Fruit fly (Drosophila melanogaster): Measurements from ENCODE around the gene CG5895.

CG5895 gene

DNA sequence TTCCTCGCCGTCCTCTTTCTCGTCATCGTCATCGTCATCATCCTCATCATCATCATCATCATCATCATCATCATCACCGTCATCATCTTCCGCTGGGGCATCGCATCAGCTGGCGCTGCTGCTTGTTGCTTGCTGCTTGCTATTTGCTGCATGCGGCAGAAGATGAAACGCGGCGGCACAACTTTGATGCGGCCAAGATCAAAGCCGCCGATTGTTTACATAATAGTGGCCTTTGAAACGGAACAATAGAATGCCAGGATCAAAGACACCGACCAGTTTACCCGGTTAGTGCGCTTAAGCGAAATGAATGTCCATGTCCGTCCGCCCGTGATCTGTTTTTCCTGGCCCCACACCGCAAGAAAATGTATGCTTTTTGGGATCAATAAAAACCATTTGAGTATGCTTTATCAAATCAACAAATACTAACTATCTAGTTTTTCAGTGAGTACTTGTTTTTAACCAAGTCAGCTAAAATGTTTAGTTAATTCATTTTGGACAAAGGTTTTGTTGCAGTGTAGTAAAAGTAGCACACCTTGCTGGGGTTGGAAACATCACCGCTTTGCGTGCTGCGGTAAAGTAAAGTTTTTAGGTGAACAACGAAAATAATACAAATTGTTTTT, 14.1 kb upstream of the CG5895 start (continued):
- TF ChIP-seq dm (GFP tag; optimal IDR thresholded peaks at IDR 0.05), result no peak
- peak; percentile 10 for TF ChIP-seq CG18764 (GFP tag; optimal IDR thresholded peaks at IDR 0.05)
- no peak for TF ChIP-seq HLH3B (GFP tag; IDR thresholded peaks at IDR 0.05)
- no peak for TF ChIP-seq CG14014 (GFP tag; IDR thresholded peaks at IDR 0.05)
- TF ChIP-seq CG10267 (tag; optimal IDR thresholded peaks at IDR 0.05), result peak; percentile 73
- no peak for TF ChIP-seq sc (optimal IDR thresholded peaks at IDR 0.05)
- TF ChIP-seq sc (GFP tag; optimal IDR thresholded peaks at IDR 0.05), result no peak
- TF ChIP-seq Chrac-16 (GFP tag; optimal IDR thresholded peaks at IDR 0.05), result peak; percentile 72
- TF ChIP-seq CG4617 (GFP tag; optimal IDR thresholded peaks at IDR 0.05; ENCODE audit: borderline replicate concordance), result peak; percentile 20
- TF ChIP-seq Doc3 (GFP tag; IDR thresholded peaks at IDR 0.05; ENCODE audit: partially characterized antibody), result no peak
- TF ChIP-seq Jarid2 (GFP tag; optimal IDR thresholded peaks at IDR 0.05), result no peak
- no peak for TF ChIP-seq CG18011 (GFP tag; optimal IDR thresholded peaks at IDR 0.05)
- peak; percentile 62 for TF ChIP-seq CG8388 (GFP tag; optimal IDR thresholded peaks at IDR 0.05)
- no peak for TF ChIP-seq CG9817 (tag; optimal IDR thresholded peaks at IDR 0.05)
- no peak for TF ChIP-seq Sry-δ (GFP tag; optimal IDR thresholded peaks at IDR 0.05)
- peak; percentile 38 for TF ChIP-seq maf-S (GFP tag; optimal IDR thresholded peaks at IDR 0.05)
- TF ChIP-seq CG10274 (GFP tag; optimal IDR thresholded peaks at IDR 0.05), result no peak
- peak; percentile 22; the same call in 1 of the 2 replicates for TF ChIP-seq CG32772 (GFP tag; IDR thresholded peaks at IDR 0.05)
- peak in 1 of 3 experiments; percentile 80 for TF ChIP-seq lola (GFP tag; optimal IDR thresholded peaks at IDR 0.05)
- TF ChIP-seq CG6272 (GFP tag; IDR thresholded peaks at IDR 0.05), result no peak
- TF ChIP-seq CG7963 (GFP tag; IDR thresholded peaks at IDR 0.05; ENCODE audit: partially characterized antibody), result no peak
- TF ChIP-seq chn (GFP tag; optimal IDR thresholded peaks at IDR 0.05), result peak; percentile 61
- no peak for TF ChIP-seq bowl (GFP tag; IDR thresholded peaks at IDR 0.05)
- no peak for TF ChIP-seq ato (GFP tag; IDR thresholded peaks at IDR 0.05; ENCODE audit: partially characterized antibody)
- peak; percentile 73 for TF ChIP-seq CG8924 (tag; optimal IDR thresholded peaks at IDR 0.05)
- peak; percentile 45 for TF ChIP-seq Oli (tag; optimal IDR thresholded peaks at IDR 0.05)
- peak; percentile 3 for TF ChIP-seq Max (GFP tag; optimal IDR thresholded peaks at IDR 0.05)
- TF ChIP-seq gt (GFP tag; IDR thresholded peaks at IDR 0.05), result no peak
- TF ChIP-seq ro (GFP tag; IDR thresholded peaks at IDR 0.05), result no peak
- TF ChIP-seq CG8089 (GFP tag; optimal IDR thresholded peaks at IDR 0.05), result peak; percentile 51
- peak; percentile 34 for TF ChIP-seq jing (GFP tag; optimal IDR thresholded peaks at IDR 0.05)
- TF ChIP-seq D19A (tag; optimal IDR thresholded peaks at IDR 0.05), result peak; percentile 65
- TF ChIP-seq repo (GFP tag; optimal IDR thresholded peaks at IDR 0.05), result no peak
- TF ChIP-seq ac (GFP tag; optimal IDR thresholded peaks at IDR 0.05), result peak; percentile 69
- TF ChIP-seq dan (GFP tag; IDR thresholded peaks at IDR 0.05), result peak; percentile 55; the same call in 1 of the 2 replicates
- TF ChIP-seq CG15073 (GFP tag; optimal IDR thresholded peaks at IDR 0.05), result peak; percentile 41
- no peak for TF ChIP-seq Hr39 (optimal IDR thresholded peaks at IDR 0.05)
- TF ChIP-seq CG2120 (GFP tag; optimal IDR thresholded peaks at IDR 0.05), result no peak
- peak; percentile 53; the same call in 1 of the 2 replicates for TF ChIP-seq CG6689 (GFP tag; IDR thresholded peaks at IDR 0.05)
- TF ChIP-seq Abd-B (GFP tag; optimal IDR thresholded peaks at IDR 0.05), result peak; percentile 27
- peak; percentile 2 for TF ChIP-seq sqz (GFP tag; optimal IDR thresholded peaks at IDR 0.05)
- peak; percentile 12 for TF ChIP-seq CG2116 (GFP tag; optimal IDR thresholded peaks at IDR 0.05)
- TF ChIP-seq CG9727 (GFP tag; optimal IDR thresholded peaks at IDR 0.05), result peak; percentile 80
- no peak for TF ChIP-seq Hmx (GFP tag; optimal IDR thresholded peaks at IDR 0.05)
- TF ChIP-seq run (tag; optimal IDR thresholded peaks at IDR 0.05), result no peak
- TF ChIP-seq Stat92E (GFP tag; optimal IDR thresholded peaks at IDR 0.05), result no peak
- TF ChIP-seq CoRest (tag; optimal IDR thresholded peaks at IDR 0.05), result peak; percentile 24
- TF ChIP-seq chif (GFP tag; optimal IDR thresholded peaks at IDR 0.05), result peak; percentile 35 to 82
- TF ChIP-seq MTF-1 (GFP tag; optimal IDR thresholded peaks at IDR 0.05; ENCODE audit: borderline replicate concordance), result no peak
- no peak for TF ChIP-seq CG8281 (tag; optimal IDR thresholded peaks at IDR 0.05)
